Fruit fly (Drosophila melanogaster) whole organism, embryonic: ENCODE data around the gene CG43679.

ENCODE experiments used
- Asciz ChIP-seq: fragments of 200-800 bp; sonication (Bioruptor generic); optimal IDR thresholded peaks from 2 replicates; lab custom pipeline; 2017; ENCODE audit warnings: missing biosample characterization, mild to moderate bottlenecking, missing genetic modification characterization, missing genetic modification reagents
- B-H2 ChIP-seq: fragments of 200-800 bp; sonication (Bioruptor generic); optimal IDR thresholded peaks from 2 replicates; lab custom pipeline; 2018; ENCODE audit warnings: missing biosample characterization, mild to moderate bottlenecking, missing genetic modification characterization
- BEAF-32 ChIP-seq: fragments of 200-800 bp; sonication (Bioruptor generic); optimal IDR thresholded peaks from 3 replicates; lab custom pipeline; 2017; ENCODE audit warnings: missing biosample characterization, missing genetic modification characterization, mild to moderate bottlenecking, moderate library complexity, missing genetic modification reagents
- BtbVII ChIP-seq: fragments of 200-800 bp; sonication (Bioruptor generic); optimal IDR thresholded peaks from 3 replicates; lab custom pipeline; 2017; ENCODE audit warnings: missing biosample characterization, mild to moderate bottlenecking, missing genetic modification characterization
- CG10543 ChIP-seq: fragments of 200-800 bp; sonication (Bioruptor generic); optimal IDR thresholded peaks from 3 replicates; lab custom pipeline; 2017; ENCODE audit warnings: missing biosample characterization, mild to moderate bottlenecking, missing genetic modification characterization, moderate library complexity
- CG11456 ChIP-seq: fragments of 200-800 bp; sonication (Bioruptor generic); IDR thresholded peaks from 3 replicates; pipeline ENCODE4 v1.3.6; 2022; ENCODE audit warnings: missing biosample characterization, missing genetic modification characterization
- CG11723 ChIP-seq: fragments of 200-800 bp; sonication (Bioruptor generic); optimal IDR thresholded peaks from 2 replicates; lab custom pipeline; 2017; ENCODE audit warnings: missing biosample characterization, mild to moderate bottlenecking, missing genetic modification characterization
- CG12104 ChIP-seq: fragments of 200-800 bp; sonication (Bioruptor generic); optimal IDR thresholded peaks from 3 replicates; lab custom pipeline; 2016; ENCODE audit warnings: missing biosample characterization, missing genetic modification characterization
- CG12299 ChIP-seq: fragments of 200-800 bp; sonication (Bioruptor generic); optimal IDR thresholded peaks from 2 replicates; lab custom pipeline; 2018; ENCODE audit warnings: missing biosample characterization, mild to moderate bottlenecking, missing genetic modification characterization
- CG12391 ChIP-seq: fragments of 200-800 bp; sonication (Bioruptor generic); optimal IDR thresholded peaks from 3 replicates; lab custom pipeline; 2018; ENCODE audit warnings: missing biosample characterization, mild to moderate bottlenecking, missing genetic modification characterization, moderate library complexity
- CG14014 ChIP-seq: fragments of 200-800 bp; sonication (Bioruptor generic); IDR thresholded peaks from 2 replicates; pipeline ENCODE4 v1.3.6; 2022; ENCODE audit warnings: missing biosample characterization, missing genetic modification characterization
- CG15269 ChIP-seq: fragments of 200-800 bp; sonication (Bioruptor generic); optimal IDR thresholded peaks from 2 replicates; lab custom pipeline; 2018; ENCODE audit warnings: missing biosample characterization, mild to moderate bottlenecking, missing genetic modification characterization, moderate library complexity
- CG16813 ChIP-seq: fragments of 200-800 bp; sonication (Bioruptor generic); IDR thresholded peaks from 3 replicates; pipeline ENCODE4 v1.3.6; 2022; ENCODE audit warnings: missing biosample characterization, missing genetic modification characterization; ENCODE audit not compliant: partially characterized antibody
- CG17361 ChIP-seq: fragments of 200-800 bp; sonication (Bioruptor generic); IDR thresholded peaks from 3 replicates; pipeline ENCODE4 v1.3.6; 2022; ENCODE audit warnings: missing biosample characterization, missing genetic modification characterization
- CG18262 ChIP-seq: fragments of 200-800 bp; optimal IDR thresholded peaks from 3 replicates; lab custom pipeline; 2019; ENCODE audit warnings: missing biosample characterization, mild to moderate bottlenecking, missing genetic modification characterization, moderate library complexity
- CG18599 ChIP-seq: fragments of 200-800 bp; sonication (Bioruptor generic); optimal IDR thresholded peaks from 3 replicates; lab custom pipeline; 2017; ENCODE audit warnings: missing biosample characterization, missing genetic modification characterization, mild to moderate bottlenecking, moderate library complexity, missing genetic modification reagents
- CG18619 ChIP-seq: fragments of 200-800 bp; sonication (Bioruptor generic); optimal IDR thresholded peaks from 3 replicates; lab custom pipeline; 2017; ENCODE audit warnings: missing biosample characterization, mild to moderate bottlenecking, missing genetic modification characterization
- CG2120 ChIP-seq: fragments of 200-800 bp; sonication (Bioruptor generic); optimal IDR thresholded peaks from 3 replicates; lab custom pipeline; 2016; ENCODE audit warnings: missing biosample characterization, missing genetic modification characterization
- CG2712 ChIP-seq: fragments of 200-800 bp; optimal IDR thresholded peaks from 3 replicates; lab custom pipeline; 2019; ENCODE audit warnings: missing biosample characterization, mild to moderate bottlenecking, missing genetic modification characterization, moderate library complexity
- CG31441 ChIP-seq: fragments of 200-800 bp; sonication (Bioruptor generic); IDR thresholded peaks from 2 replicates; pipeline ENCODE4 v1.3.6; 2022; ENCODE audit warnings: missing biosample characterization, missing genetic modification characterization
- CG32532 ChIP-seq: fragments of 200-800 bp; sonication (Bioruptor generic); IDR thresholded peaks from 2 replicates; pipeline ENCODE4 v1.3.6; 2022; ENCODE audit warnings: missing biosample characterization, missing genetic modification characterization
- CG3281 ChIP-seq: fragments of 200-800 bp; sonication (Bioruptor generic); optimal IDR thresholded peaks from 3 replicates; lab custom pipeline; 2017; ENCODE audit warnings: missing biosample characterization, mild to moderate bottlenecking, missing genetic modification characterization
- CG7786 ChIP-seq: fragments of 200-800 bp; sonication (Bioruptor generic); optimal IDR thresholded peaks from 2 replicates; lab custom pipeline; 2016; ENCODE audit warnings: missing biosample characterization, missing genetic modification characterization
- CG7839 ChIP-seq: fragments of 200-800 bp; sonication (Bioruptor generic); optimal IDR thresholded peaks from 3 replicates; lab custom pipeline; 2018; ENCODE audit warnings: missing biosample characterization, mild to moderate bottlenecking, missing genetic modification characterization, moderate library complexity
- CG7963 ChIP-seq: fragments of 200-800 bp; sonication (Bioruptor generic); IDR thresholded peaks from 3 replicates; pipeline ENCODE4 v1.3.6; 2022; ENCODE audit warnings: missing biosample characterization, missing genetic modification characterization; ENCODE audit not compliant: partially characterized antibody
- CG8290 ChIP-seq, 3 experiments: fragments of 200-800 bp; sonication (Bioruptor generic); optimal IDR thresholded peaks; 2 replicates each; lab custom pipeline; 2016 to 2019; ENCODE audit warnings: missing biosample characterization in 3 of 3, missing genetic modification characterization in 3 of 3, mild to moderate bottlenecking in 2 of 3, moderate library complexity in 1 of 3
- CG8388 ChIP-seq: fragments of 200-800 bp; sonication (Bioruptor generic); optimal IDR thresholded peaks from 2 replicates; lab custom pipeline; 2019; ENCODE audit warnings: missing biosample characterization, mild to moderate bottlenecking, missing genetic modification characterization, moderate library complexity
- CG9727 ChIP-seq: fragments of 200-800 bp; sonication (Bioruptor generic); optimal IDR thresholded peaks from 3 replicates; lab custom pipeline; 2017; ENCODE audit warnings: missing biosample characterization, mild to moderate bottlenecking, missing genetic modification characterization
- D19A ChIP-seq: fragments of 200-800 bp; optimal IDR thresholded peaks from 3 replicates; lab custom pipeline; 2019; ENCODE audit warnings: missing biosample characterization, mild to moderate bottlenecking, missing genetic modification characterization, moderate library complexity
- D19B ChIP-seq: fragments of 200-800 bp; sonication (Bioruptor generic); optimal IDR thresholded peaks from 2 replicates; lab custom pipeline; 2017; ENCODE audit warnings: missing biosample characterization, mild to moderate bottlenecking, missing genetic modification characterization
- Deaf1 ChIP-seq: fragments of 200-800 bp; optimal IDR thresholded peaks from 3 replicates; lab custom pipeline; 2019; ENCODE audit warnings: missing biosample characterization, mild to moderate bottlenecking, missing genetic modification characterization, moderate library complexity
- Fer2 ChIP-seq: fragments of 200-800 bp; sonication (Bioruptor generic); optimal IDR thresholded peaks from 2 replicates; lab custom pipeline; 2018; ENCODE audit warnings: missing biosample characterization, mild to moderate bottlenecking, missing genetic modification characterization, moderate library complexity
- Fer3 ChIP-seq: fragments of 200-800 bp; sonication (Bioruptor generic); optimal IDR thresholded peaks from 2 replicates; lab custom pipeline; 2018; ENCODE audit warnings: missing biosample characterization, mild to moderate bottlenecking, missing genetic modification characterization, moderate library complexity
- Mad ChIP-seq: fragments of 200-800 bp; sonication (Bioruptor generic); optimal IDR thresholded peaks from 2 replicates; lab custom pipeline; 2016; ENCODE audit warnings: missing biosample characterization, missing genetic modification characterization
- Meics ChIP-seq: fragments of 200-800 bp; sonication (Bioruptor generic); optimal IDR thresholded peaks from 2 replicates; lab custom pipeline; 2017; ENCODE audit warnings: missing biosample characterization, mild to moderate bottlenecking, missing genetic modification characterization
- Oli ChIP-seq: fragments of 200-800 bp; sonication (Bioruptor generic); optimal IDR thresholded peaks from 2 replicates; lab custom pipeline; 2018; ENCODE audit warnings: missing biosample characterization, mild to moderate bottlenecking, missing genetic modification characterization, moderate library complexity
- Six4 ChIP-seq: fragments of 200-800 bp; sonication (Bioruptor generic); optimal IDR thresholded peaks from 2 replicates; lab custom pipeline; 2016; ENCODE audit warnings: missing biosample characterization, missing genetic modification characterization
- Sox102F ChIP-seq: fragments of 200-800 bp; sonication (Bioruptor generic); optimal IDR thresholded peaks from 2 replicates; lab custom pipeline; 2018; ENCODE audit warnings: missing biosample characterization, mild to moderate bottlenecking, missing genetic modification characterization, moderate library complexity
- Xbp1 ChIP-seq: fragments of 200-800 bp; sonication (Bioruptor generic); optimal IDR thresholded peaks from 3 replicates; lab custom pipeline; 2016; ENCODE audit warnings: missing biosample characterization, mild to moderate bottlenecking, missing genetic modification characterization
- cwo ChIP-seq: fragments of 200-800 bp; sonication (Bioruptor generic); optimal IDR thresholded peaks from 3 replicates; lab custom pipeline; 2017; ENCODE audit warnings: missing biosample characterization, missing genetic modification characterization, mild to moderate bottlenecking, moderate library complexity, missing genetic modification reagents
- exex ChIP-seq: fragments of 200-800 bp; sonication (Bioruptor generic); optimal IDR thresholded peaks from 4 replicates; lab custom pipeline; 2018; ENCODE audit warnings: missing biosample characterization, mild to moderate bottlenecking, missing genetic modification characterization, moderate library complexity
- grau ChIP-seq: fragments of 200-800 bp; optimal IDR thresholded peaks from 3 replicates; lab custom pipeline; 2019; ENCODE audit warnings: missing biosample characterization, mild to moderate bottlenecking, missing genetic modification characterization, moderate library complexity
- jigr1 ChIP-seq: fragments of 200-800 bp; sonication (Bioruptor generic); IDR thresholded peaks from 3 replicates; pipeline ENCODE4 v1.3.6; 2022; ENCODE audit warnings: missing biosample characterization, missing genetic modification characterization
- phol ChIP-seq: fragments of 200-800 bp; sonication (Bioruptor generic); optimal IDR thresholded peaks from 3 replicates; lab custom pipeline; 2018; ENCODE audit warnings: missing biosample characterization, mild to moderate bottlenecking, missing genetic modification characterization, moderate library complexity
- row ChIP-seq: fragments of 200-800 bp; sonication (Bioruptor generic); IDR thresholded peaks from 3 replicates; pipeline ENCODE4 v1.3.6; 2022; ENCODE audit warnings: missing biosample characterization, missing genetic modification characterization
- scrt ChIP-seq: fragments of 200-800 bp; sonication (Bioruptor generic); optimal IDR thresholded peaks from 2 replicates; lab custom pipeline; 2018; ENCODE audit warnings: missing biosample characterization, mild to moderate bottlenecking, missing genetic modification characterization, moderate library complexity
- wdn ChIP-seq: fragments of 200-800 bp; sonication (Bioruptor generic); IDR thresholded peaks from 2 replicates; pipeline ENCODE4 v1.3.6; 2022; ENCODE audit warnings: missing biosample characterization, missing genetic modification characterization
- zf30C ChIP-seq: fragments of 200-800 bp; sonication (Bioruptor generic); optimal IDR thresholded peaks from 3 replicates; lab custom pipeline; 2018; ENCODE audit warnings: missing biosample characterization, mild to moderate bottlenecking, missing genetic modification characterization

Gene CG43679

dm6 chr3L:15034061-15034713 is 17.0 kb downstream of the CG43679 start (continued):
- TF ChIP-seq CG12104 (GFP tag; lab: Kevin White, UChicago) = peak; percentile 21
- peak; percentile 6 for TF ChIP-seq CG11723
- TF ChIP-seq CG11456 = peak; percentile 32; the same call in 1 of the 3 replicates
- TF ChIP-seq CG15269 (tag; lab: Kevin White, UChicago) = peak; percentile 49
- TF ChIP-seq CG2120 (GFP tag; lab: Kevin White, UChicago) = peak; percentile 35
- TF ChIP-seq phol = peak; percentile 40
- TF ChIP-seq CG18262 (tag; lab: Kevin White, UChicago) = peak; percentile 55
- TF ChIP-seq CG9727 (GFP tag; lab: Kevin White, UChicago) = peak; percentile 58
- TF ChIP-seq CG8290 (GFP tag; optimal IDR thresholded peaks at IDR 0.05; lab: Kevin White, UChicago) = no peak
- no peak for TF ChIP-seq CG8290 (tag; optimal IDR thresholded peaks at IDR 0.05; lab: Kevin White, UChicago)
- peak; percentile 65; the same call in 2 of the 3 replicates for TF ChIP-seq CG17361
- TF ChIP-seq B-H2 (GFP tag; lab: Kevin White, UChicago) = peak; percentile 37
- peak; percentile 46 for TF ChIP-seq zf30C
- peak; percentile 38 for TF ChIP-seq Sox102F
- TF ChIP-seq CG7963 (GFP tag; lab: Robert Waterston, UW) = no peak
- TF ChIP-seq CG12299 = peak; percentile 24
- TF ChIP-seq grau (tag; lab: Kevin White, UChicago) = peak; percentile 69
- peak; percentile 3 for TF ChIP-seq exex
- TF ChIP-seq cwo = peak; percentile 56
- TF ChIP-seq Fer2 (tag; lab: Kevin White, UChicago) = peak; percentile 6
- TF ChIP-seq Asciz (GFP tag; lab: Kevin White, UChicago) = no peak
- peak; percentile 7 for TF ChIP-seq Xbp1 (GFP tag; lab: Kevin White, UChicago)
- peak; percentile 63 for TF ChIP-seq CG3281 (GFP tag; lab: Kevin White, UChicago)
- peak; percentile 78 for TF ChIP-seq Meics (GFP tag; lab: Kevin White, UChicago)
- peak; percentile 63 for TF ChIP-seq CG31441 (GFP tag; lab: Robert Waterston, UW)
- no peak for TF ChIP-seq jigr1 (GFP tag; lab: Robert Waterston, UW)
- peak; percentile 15 for TF ChIP-seq Fer3 (tag; lab: Kevin White, UChicago)
- TF ChIP-seq CG7839 (tag; lab: Kevin White, UChicago) = peak; percentile 64
- peak; percentile 48 for TF ChIP-seq CG18619 (GFP tag; lab: Kevin White, UChicago)
- TF ChIP-seq CG12391 = peak; percentile 54
- no peak for TF ChIP-seq Mad (GFP tag; lab: Kevin White, UChicago)
- TF ChIP-seq Deaf1 (tag; lab: Kevin White, UChicago) = peak; percentile 64
- TF ChIP-seq CG14014 (GFP tag; lab: Robert Waterston, UW) = no peak
- peak; percentile 82 for TF ChIP-seq CG18599 (GFP tag; lab: Kevin White, UChicago)
- peak; percentile 38 for TF ChIP-seq Oli
- TF ChIP-seq CG7786 = no peak
- TF ChIP-seq BtbVII (GFP tag; lab: Kevin White, UChicago) = peak; percentile 14
- TF ChIP-seq CG10543 (GFP tag; lab: Kevin White, UChicago) = peak; percentile 58
- peak; percentile 10 for TF ChIP-seq CG8388 (GFP tag; lab: Kevin White, UChicago)
- no peak for TF ChIP-seq CG16813 (GFP tag; lab: Robert Waterston, UW)
- TF ChIP-seq BEAF-32 = no peak
- TF ChIP-seq D19A = peak; percentile 32
- TF ChIP-seq D19B = peak; percentile 23
- 0 out of 2 replicates have a peak, but pooled peaks have one; percentile 29 for TF ChIP-seq wdn
- peak; percentile 53 for TF ChIP-seq row
- TF ChIP-seq scrt = peak; percentile 84
- peak; percentile 42 for TF ChIP-seq CG2712
- peak; percentile 6 for TF ChIP-seq Six4
- TF ChIP-seq CG32532 (GFP tag; lab: Robert Waterston, UW) = no peak
